Fruit fly (Drosophila melanogaster) S2 (cell line): ENCODE measurements around the gene CG7530.
A peak's percentile ranks its signal among the peaks of the same experiment; 100 is the strongest.

Experiments used
- CG8478 ChIP-seq: fragments of >200 bp; optimal IDR thresholded peaks from 2 replicates; lab custom pipeline; 2018
- CTCF ChIP-seq, 2 experiments: fragments of >200 bp; optimal IDR thresholded peaks; 2 replicates each; lab custom pipeline; 2018

CG7530 gene

DNA sequence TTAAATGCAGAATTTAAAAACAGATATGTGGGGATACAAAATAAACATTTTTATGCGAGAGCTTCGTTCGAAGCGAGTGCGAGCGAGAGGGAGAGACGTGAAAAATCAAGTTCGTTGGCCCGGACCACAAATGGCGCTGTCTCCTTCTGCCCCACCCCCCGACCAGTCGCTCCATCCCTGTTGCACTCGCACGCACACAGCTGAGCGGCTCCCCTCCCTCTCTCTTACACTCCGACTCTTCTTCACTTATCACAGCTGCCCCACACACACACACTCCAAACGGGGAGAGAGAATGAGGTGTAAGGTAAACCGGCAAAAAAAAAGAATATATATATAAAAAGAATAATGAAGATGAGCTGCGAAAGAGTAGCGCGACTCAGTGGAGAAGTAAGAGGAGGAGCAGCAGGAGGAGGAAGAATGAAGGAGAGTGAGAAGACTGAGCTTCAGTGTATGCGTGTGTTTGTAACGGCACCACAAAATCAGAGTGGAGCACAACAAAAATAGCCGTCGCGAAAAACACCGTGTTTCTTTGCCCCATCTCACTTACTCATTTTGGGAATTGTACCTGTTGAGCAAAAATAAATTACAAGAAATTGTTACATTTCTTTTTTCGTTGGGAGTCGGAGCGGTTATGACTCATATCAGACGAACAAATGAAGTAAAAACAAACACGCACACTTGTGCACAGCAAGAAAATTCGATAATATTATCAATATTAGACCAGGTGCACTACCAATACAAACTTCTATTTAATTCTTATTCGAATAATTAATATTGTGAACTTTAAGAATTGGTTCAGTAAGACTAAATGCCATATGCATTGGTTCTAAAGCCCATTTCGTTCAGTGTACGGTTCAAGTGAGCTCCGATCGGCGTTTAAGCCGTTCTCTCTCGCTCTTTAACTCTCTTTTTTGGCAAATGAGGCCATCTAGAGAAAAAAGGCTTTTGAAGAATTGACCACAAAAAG is 6.9 kb upstream of the CG7530 start:
- TF ChIP-seq CTCF (optimal IDR thresholded peaks at IDR 0.05; lab: Kevin White, UChicago), result no peak
- no peak for TF ChIP-seq CG8478 (lab: Kevin White, UChicago)

DNA sequence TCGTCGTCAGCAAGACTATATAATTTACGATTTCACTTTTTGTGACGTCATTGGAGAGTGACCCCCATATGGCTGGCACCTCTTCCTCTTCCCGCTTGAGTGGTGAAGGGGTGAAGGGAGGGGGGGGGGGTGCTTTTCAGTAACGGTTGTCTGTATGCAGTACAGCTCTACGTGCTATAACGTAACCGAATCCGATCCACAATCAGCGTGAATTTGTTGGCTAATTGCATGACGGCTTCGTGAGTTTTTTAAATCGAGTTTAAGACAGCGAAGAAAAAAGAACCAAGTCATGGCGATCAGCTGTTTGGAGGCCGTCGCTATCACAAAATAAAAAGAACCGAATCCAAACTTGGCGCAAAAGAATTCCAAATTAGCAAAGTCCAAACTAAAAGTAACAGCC is 5.4 kb upstream of the CG7530 start:
- TF ChIP-seq CTCF (optimal IDR thresholded peaks at IDR 0.05; lab: Kevin White, UChicago), result no peak
- TF ChIP-seq CG8478 (lab: Kevin White, UChicago), result no peak

DNA sequence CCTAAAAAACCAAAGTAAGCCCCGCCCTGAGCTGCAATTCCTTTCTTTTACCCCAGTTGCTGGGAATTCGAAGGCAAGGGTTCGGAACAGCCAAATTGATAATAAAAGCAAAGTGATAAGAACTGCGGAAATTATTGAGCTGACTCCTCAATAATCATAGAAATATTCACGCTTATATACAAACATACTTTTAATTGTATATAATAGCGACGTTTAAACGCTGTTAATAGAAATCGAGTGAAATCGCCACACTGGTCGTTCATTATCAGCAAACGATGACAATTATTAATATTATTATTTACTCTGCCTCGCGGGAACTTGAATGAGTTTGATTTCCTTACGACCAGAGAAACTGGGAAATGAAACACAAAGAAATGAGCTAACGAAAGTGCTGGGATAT is 4.7 kb upstream of the CG7530 start:
- no peak for TF ChIP-seq CTCF (optimal IDR thresholded peaks at IDR 0.05; lab: Kevin White, UChicago)
- TF ChIP-seq CG8478 (lab: Kevin White, UChicago), result no peak

DNA sequence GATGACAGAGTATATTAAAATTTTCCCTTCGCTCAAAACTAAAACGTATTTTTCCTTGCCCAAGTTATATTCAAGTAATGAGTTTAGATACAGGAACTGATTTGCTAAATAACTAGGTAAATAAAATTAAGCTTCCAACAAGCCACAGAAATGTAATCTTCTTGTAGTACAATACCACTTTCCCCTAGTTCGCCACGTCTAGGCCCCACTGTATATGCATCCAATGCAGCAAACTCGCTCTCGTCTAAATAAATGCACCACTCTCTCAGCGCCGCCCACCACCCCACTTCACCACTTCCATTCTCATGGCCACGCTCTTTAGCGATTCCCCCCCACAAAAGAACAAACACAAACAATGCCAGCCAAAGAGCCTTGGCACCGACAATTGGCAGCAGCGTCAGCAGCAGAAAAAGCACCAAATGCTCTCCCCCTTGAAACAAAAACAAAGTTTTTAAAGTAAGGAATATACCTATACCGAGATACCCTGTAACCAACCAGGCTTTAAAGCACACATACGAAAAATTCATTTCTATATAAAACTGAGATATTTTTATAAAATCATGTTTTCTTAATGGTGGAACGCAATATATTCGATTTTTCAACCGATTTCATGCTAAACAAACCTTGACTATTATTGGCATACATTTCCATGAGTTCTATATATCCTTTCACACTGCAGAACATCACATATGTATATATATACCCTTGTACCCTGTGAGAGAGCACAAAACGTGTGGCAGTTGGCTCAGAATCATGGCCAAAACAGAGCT is 3.5 kb upstream of the CG7530 start:
- TF ChIP-seq CG8478 (lab: Kevin White, UChicago), result no peak
- no peak for TF ChIP-seq CTCF (optimal IDR thresholded peaks at IDR 0.05; lab: Kevin White, UChicago)

DNA sequence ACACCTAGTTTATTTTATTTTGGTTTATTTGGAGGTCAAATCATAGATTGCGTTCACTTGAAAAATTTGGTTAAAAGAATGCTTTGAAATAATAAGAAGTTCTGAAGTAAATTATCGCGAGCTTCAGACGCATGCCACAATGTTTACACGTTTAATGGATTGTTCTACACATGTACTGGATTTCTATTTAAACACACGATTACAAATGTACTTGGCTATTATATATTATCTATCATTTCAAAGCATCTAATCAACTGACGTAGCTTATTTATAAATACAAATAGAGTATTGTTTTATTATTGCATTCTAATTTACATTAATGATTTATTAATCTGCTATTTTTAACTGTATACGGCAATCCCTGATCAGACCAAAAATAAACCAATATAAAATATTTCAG is 2.6 kb upstream of the CG7530 start:
- TF ChIP-seq CG8478 (lab: Kevin White, UChicago) (no peak), CTCF (optimal IDR thresholded peaks at IDR 0.05; lab: Kevin White, UChicago) (no peak)

DNA sequence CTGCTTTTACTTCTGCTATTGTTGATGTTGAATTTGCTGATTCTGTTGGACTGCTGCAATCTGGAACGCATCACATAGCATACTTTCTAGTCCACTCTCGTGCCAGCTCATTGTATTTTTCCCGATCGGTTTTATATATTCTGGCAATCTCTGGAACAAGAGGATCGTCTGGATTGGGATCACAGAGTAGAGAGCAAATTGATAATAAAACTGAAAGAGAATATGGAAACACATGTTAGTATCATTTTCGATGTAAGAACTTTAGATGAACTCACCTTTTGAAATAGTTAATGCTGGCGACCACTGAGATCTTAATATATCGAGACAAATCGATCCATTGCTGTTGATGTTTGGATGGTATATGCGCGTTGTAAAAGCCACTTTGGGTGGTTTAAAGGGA is 2.1 kb upstream of the CG7530 start:
- TF ChIP-seq CG8478 (lab: Kevin White, UChicago) (no peak), CTCF (optimal IDR thresholded peaks at IDR 0.05; lab: Kevin White, UChicago) (no peak)

DNA sequence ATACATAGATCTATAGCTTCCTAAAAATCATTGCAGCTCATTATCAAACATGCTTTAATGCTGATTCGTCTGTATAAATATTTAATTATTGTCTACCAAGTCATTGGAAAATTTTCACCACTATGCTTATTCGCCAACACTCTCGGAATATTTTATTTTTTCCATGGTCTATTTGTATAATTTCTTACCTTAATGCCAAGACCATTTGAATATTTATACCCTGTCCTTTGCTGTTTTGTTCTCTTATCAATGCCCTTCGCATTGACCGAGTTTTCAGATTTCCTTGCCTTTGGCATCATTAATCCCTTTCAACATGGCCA is 432 bp upstream of the CG7530 start:
- TF ChIP-seq CG8478 (lab: Kevin White, UChicago) (no peak), CTCF (optimal IDR thresholded peaks at IDR 0.05; lab: Kevin White, UChicago) (no peak)

DNA sequence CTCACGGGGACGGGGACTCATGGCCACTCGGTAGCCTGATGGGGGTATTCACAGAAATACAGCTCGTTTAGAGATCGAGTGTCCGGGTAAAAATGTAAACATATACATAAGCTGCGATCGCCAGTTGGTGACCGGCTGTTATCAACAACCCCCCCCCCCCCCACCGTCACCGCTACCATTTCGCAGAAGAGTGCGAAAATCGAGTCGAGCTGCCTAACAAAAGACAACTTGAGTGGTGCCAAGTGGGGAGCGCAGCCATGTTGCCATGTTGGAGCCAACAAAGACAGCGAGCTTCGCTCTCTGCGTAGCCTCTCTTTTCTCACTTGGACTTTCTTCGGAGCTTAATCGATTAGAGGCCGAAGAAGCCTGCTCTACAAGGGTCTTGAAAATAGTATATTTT is 714 bp downstream of the CG7530 start:
- no peak for TF ChIP-seq CTCF (optimal IDR thresholded peaks at IDR 0.05; lab: Kevin White, UChicago)
- TF ChIP-seq CG8478 (lab: Kevin White, UChicago), result no peak

DNA sequence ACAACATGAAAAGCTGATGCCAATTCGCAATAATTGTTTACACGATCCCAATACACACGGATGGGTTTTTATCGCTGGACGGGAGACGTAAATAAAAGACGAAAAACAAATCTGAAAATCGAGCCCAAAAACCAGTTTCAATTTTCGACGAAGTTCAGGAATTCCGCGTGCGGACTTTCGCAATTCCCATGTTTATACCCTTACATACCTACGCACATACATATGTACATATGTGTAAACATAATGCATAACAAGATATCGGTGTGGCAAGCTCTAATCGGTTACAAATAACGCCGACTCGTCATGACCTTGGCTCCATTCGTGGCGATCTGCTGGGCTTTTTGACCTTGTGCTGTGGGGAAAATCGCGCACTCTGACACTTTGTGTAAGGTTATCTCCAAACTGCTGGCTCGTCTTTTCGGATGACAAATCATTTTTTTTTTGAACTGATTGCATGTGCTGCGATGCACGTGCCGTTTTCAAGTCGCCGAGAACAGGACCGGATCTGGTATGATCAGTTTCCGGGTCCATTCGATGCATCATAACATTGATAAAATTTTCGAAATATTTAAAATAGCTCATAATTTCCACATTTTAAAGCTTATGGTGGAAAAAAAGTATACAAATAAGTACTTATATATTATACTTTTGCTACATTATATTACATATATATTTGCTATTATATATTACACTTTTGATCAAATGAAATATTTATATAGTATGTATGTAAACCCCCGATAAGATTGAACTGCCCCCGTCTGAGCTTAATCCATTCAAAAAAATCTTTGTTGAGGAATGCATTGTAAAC is 1.4 kb downstream of the CG7530 start:
- no peak for TF ChIP-seq CG8478 (lab: Kevin White, UChicago)
- TF ChIP-seq CTCF (optimal IDR thresholded peaks at IDR 0.05; lab: Kevin White, UChicago), result no peak

DNA sequence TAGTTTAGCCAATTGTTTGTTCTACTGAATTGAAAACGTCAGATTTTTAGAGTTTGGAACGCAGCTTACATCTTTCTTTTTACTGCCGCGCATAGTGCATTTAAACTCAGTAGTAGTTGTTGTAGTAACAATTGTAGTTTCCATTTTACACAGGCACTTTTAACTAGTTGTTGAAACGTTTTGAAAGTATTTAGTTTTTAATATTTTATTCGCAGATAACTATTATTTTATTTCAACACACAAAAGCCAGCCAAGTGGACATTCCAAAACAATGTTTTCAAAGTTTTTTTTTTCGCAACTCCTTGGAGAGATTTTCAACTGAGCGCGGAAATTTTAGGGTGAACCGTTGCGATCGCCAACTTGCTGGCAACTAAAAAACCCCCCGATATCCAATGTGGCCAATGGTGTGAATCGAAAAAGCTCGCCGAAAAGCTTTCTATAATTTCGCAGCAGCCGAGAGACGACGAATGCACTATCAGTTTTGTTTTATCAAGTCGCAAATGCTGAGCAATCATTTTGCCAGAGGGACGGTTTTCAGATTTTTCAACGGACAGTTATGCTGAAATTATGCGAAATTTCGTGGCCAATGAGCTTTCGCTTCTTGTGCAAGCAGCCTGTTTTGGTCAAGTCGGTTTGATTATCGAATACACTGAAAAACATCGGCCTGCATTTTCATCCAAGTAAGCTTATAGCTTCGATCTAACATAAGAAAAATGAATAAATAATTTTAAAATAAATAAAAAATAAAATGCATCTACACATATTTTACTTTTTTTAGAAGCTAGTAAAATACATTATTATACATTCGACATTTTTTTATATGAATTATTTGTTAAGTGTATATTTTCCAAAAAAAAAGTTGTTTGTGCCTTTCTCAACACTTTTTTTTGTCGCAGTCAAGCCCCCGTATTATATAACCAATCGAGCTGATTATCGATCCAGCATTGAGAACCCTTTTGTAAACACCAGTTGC is 2.3 kb downstream of the CG7530 start:
- TF ChIP-seq CTCF (optimal IDR thresholded peaks at IDR 0.05; lab: Kevin White, UChicago) (no peak), CG8478 (lab: Kevin White, UChicago) (no peak)

DNA sequence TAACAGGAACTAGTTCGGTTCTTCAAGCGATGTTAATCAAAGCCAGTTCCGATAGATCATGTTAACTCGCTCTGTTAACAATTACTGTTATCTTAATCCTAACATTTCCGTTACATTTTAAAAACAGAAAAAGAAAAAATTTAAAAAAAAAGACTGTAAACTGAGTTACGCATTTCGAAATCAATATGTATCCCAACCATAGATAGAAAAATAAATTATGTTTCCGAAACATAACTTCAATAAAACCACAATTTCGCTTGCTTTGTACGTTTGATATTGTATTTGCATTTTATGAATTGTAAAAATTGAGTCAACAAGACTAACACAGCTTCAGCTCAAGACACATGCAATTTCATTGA is 6.8 kb downstream of the CG7530 start:
- TF ChIP-seq CG8478 (lab: Kevin White, UChicago), result no peak
- TF ChIP-seq CTCF (optimal IDR thresholded peaks at IDR 0.05; lab: Kevin White, UChicago), result no peak

DNA sequence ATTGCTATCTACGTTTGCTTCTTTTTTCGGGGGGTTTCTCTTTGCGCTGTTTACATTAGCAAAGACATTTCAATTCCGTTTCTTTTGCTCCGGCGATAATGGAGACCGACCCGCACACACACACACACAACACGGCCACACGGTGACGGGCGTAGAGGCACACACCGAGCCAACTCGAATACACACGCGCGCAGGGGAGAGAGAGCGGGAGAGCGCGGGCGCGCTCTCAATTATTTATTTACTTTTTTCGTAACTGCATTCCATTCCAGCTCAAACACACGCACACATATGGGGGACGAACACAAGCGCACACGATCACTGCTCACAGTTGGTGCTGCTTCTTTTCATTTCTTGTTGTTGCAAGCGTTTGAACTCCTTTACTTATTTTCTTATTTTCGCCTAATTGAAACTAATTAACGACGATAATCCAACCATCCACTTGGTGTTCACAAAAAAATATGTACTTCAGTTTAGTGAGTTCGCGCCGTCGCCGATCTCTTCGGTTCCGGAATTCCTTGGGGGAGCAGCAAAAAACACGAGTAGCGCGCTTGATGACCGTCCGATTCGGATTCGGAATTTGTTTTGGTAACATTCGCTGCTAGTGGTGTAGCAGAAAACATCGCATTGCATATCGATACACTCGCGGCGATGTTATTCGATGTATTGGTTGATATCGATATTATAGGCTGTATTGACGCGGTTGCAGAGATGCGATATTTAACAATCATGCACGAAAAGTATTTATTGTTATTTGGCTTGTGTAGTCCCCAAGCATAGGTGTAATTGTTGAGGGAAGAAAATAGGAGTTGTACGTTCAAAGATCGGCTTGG is 7.4 kb downstream of the CG7530 start, which contains the start of gene kibra:
kibra (minus strand) TSS at position 591 of the 830 bp plus-strand sequence.
- TF ChIP-seq CG8478 (lab: Kevin White, UChicago) (no peak), CTCF (optimal IDR thresholded peaks at IDR 0.05; lab: Kevin White, UChicago) (peak; percentile 24 to 58)

DNA sequence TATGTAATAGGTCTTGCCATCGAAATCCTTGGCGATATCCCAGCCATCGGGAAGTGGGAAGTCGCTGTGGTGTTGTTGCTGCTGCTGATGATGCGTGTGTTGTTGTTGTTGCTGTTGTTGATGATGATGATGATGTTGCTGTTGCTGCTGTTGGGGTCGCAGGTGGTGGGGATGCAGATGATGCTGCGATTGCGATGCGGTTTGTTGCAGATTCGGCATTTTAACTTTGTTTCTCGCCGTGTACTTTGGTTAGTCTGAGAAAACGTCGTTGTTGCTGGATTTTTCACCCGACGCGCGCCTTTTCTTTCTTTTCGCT is 8.0 kb downstream of the CG7530 start:
- no peak for TF ChIP-seq CG8478 (lab: Kevin White, UChicago)
- no peak for TF ChIP-seq CTCF (optimal IDR thresholded peaks at IDR 0.05; lab: Kevin White, UChicago)
